Fruit fly (Drosophila melanogaster) whole organism, embryonic: ENCODE results near the gene Claspin.
A peak's percentile ranks its signal among the peaks of the same experiment; 100 is the strongest.

Experiments
- Abd-B ChIP-seq: fragments of 200-800 bp; sonication (Bioruptor generic); optimal IDR thresholded peaks from 2 replicates; lab custom pipeline; 2018; ENCODE audit warnings: missing biosample characterization, mild to moderate bottlenecking, missing genetic modification characterization, moderate library complexity
- BEAF-32 ChIP-seq: fragments of 200-800 bp; sonication (Bioruptor generic); optimal IDR thresholded peaks from 3 replicates; lab custom pipeline; 2017; ENCODE audit warnings: missing biosample characterization, missing genetic modification characterization, mild to moderate bottlenecking, moderate library complexity, missing genetic modification reagents
- CG12299 ChIP-seq: fragments of 200-800 bp; sonication (Bioruptor generic); optimal IDR thresholded peaks from 2 replicates; lab custom pipeline; 2018; ENCODE audit warnings: missing biosample characterization, mild to moderate bottlenecking, missing genetic modification characterization
- CG13624 ChIP-seq: fragments of 200-800 bp; sonication (Bioruptor generic); optimal IDR thresholded peaks from 2 replicates; lab custom pipeline; 2016; ENCODE audit warnings: missing biosample characterization, missing genetic modification characterization
- CG15011 ChIP-seq: fragments of 200-800 bp; sonication (Bioruptor generic); optimal IDR thresholded peaks from 3 replicates; lab custom pipeline; 2018; ENCODE audit warnings: missing biosample characterization, mild to moderate bottlenecking, missing genetic modification characterization
- CG15073 ChIP-seq: fragments of 200-800 bp; sonication (Bioruptor generic); optimal IDR thresholded peaks from 2 replicates; lab custom pipeline; 2016; ENCODE audit warnings: missing biosample characterization, missing genetic modification characterization
- CG15269 ChIP-seq: fragments of 200-800 bp; sonication (Bioruptor generic); optimal IDR thresholded peaks from 2 replicates; lab custom pipeline; 2018; ENCODE audit warnings: missing biosample characterization, mild to moderate bottlenecking, missing genetic modification characterization, moderate library complexity
- CG17361 ChIP-seq: fragments of 200-800 bp; sonication (Bioruptor generic); IDR thresholded peaks from 3 replicates; pipeline ENCODE4 v1.3.6; 2022; ENCODE audit warnings: missing biosample characterization, missing genetic modification characterization
- CG18262 ChIP-seq: fragments of 200-800 bp; optimal IDR thresholded peaks from 3 replicates; lab custom pipeline; 2019; ENCODE audit warnings: missing biosample characterization, mild to moderate bottlenecking, missing genetic modification characterization, moderate library complexity
- CG2202 ChIP-seq: fragments of 200-800 bp; sonication (Bioruptor generic); optimal IDR thresholded peaks from 2 replicates; lab custom pipeline; 2018; ENCODE audit warnings: missing biosample characterization, mild to moderate bottlenecking, missing genetic modification characterization
- CG4854 ChIP-seq: fragments of 200-800 bp; sonication (Bioruptor generic); optimal IDR thresholded peaks from 2 replicates; lab custom pipeline; 2016; ENCODE audit warnings: missing biosample characterization, missing genetic modification characterization, inconsistent platforms
- CG8290 ChIP-seq, 3 experiments: fragments of 200-800 bp; sonication (Bioruptor generic); optimal IDR thresholded peaks; 2 replicates each; lab custom pipeline; 2016 to 2019; ENCODE audit warnings: missing biosample characterization in 3 of 3, missing genetic modification characterization in 3 of 3, mild to moderate bottlenecking in 2 of 3, moderate library complexity in 1 of 3
- CG8478 ChIP-seq: fragments of >200 bp; optimal IDR thresholded peaks from 2 replicates; lab custom pipeline; 2018
- Chrac-16 ChIP-seq: fragments of 200-800 bp; sonication (Bioruptor generic); optimal IDR thresholded peaks from 3 replicates; lab custom pipeline; 2016; ENCODE audit warnings: missing biosample characterization, missing genetic modification characterization
- Deaf1 ChIP-seq: fragments of 200-800 bp; optimal IDR thresholded peaks from 3 replicates; lab custom pipeline; 2019; ENCODE audit warnings: missing biosample characterization, mild to moderate bottlenecking, missing genetic modification characterization, moderate library complexity
- Dip3 ChIP-seq: fragments of 200-800 bp; sonication (Bioruptor generic); optimal IDR thresholded peaks from 3 replicates; lab custom pipeline; 2016; ENCODE audit warnings: missing biosample characterization, missing genetic modification characterization
- E2f2 ChIP-seq: fragments of 200-800 bp; sonication (Bioruptor generic); IDR thresholded peaks from 2 replicates; pipeline ENCODE4 v1.3.6; 2022; ENCODE audit warnings: missing biosample characterization, missing genetic modification characterization
- HLHmδ ChIP-seq: fragments of 200-800 bp; sonication (Bioruptor generic); optimal IDR thresholded peaks from 2 replicates; lab custom pipeline; 2018; ENCODE audit warnings: missing biosample characterization, mild to moderate bottlenecking, missing genetic modification characterization, moderate library complexity
- HmgZ ChIP-seq: fragments of 200-800 bp; sonication (Bioruptor generic); optimal IDR thresholded peaks from 2 replicates; lab custom pipeline; 2018; ENCODE audit warnings: missing biosample characterization, mild to moderate bottlenecking, missing genetic modification characterization
- Hr78 ChIP-seq, 2 experiments: fragments of 200-800 bp in 1 of 2; fragments of >200 bp in 1 of 2; sonication (Bioruptor generic) in 1 of 2; optimal IDR thresholded peaks; 2 replicates each; lab custom pipeline; 2017 to 2019; ENCODE audit warnings: missing biosample characterization in 2 of 2, missing genetic modification characterization in 2 of 2, mild to moderate bottlenecking in 1 of 2, moderate library complexity in 1 of 2
- Hsf ChIP-seq: fragments of 200-800 bp; sonication (Bioruptor generic); optimal IDR thresholded peaks from 3 replicates; lab custom pipeline; 2016; ENCODE audit warnings: missing biosample characterization, missing genetic modification characterization
- MESR4 ChIP-seq: fragments of 200-800 bp; sonication (Bioruptor generic); optimal IDR thresholded peaks from 2 replicates; lab custom pipeline; 2018; ENCODE audit warnings: missing biosample characterization, mild to moderate bottlenecking, missing genetic modification characterization, moderate library complexity
- Rfx ChIP-seq: fragments of 200-800 bp; sonication (Bioruptor generic); IDR thresholded peaks from 2 replicates; pipeline ENCODE4 v1.3.6; 2022; ENCODE audit warnings: missing biosample characterization, missing genetic modification characterization
- Tbp ChIP-seq: fragments of >200 bp; optimal IDR thresholded peaks from 2 replicates; lab custom pipeline; 2018; ENCODE audit warnings: missing biosample characterization, missing genetic modification characterization
- Trl ChIP-seq, 3 experiments: fragments of >200 bp in 2 of 3; fragments of 200-800 bp in 1 of 3; sonication (Bioruptor generic) in 1 of 3; optimal IDR thresholded peaks; 2 replicates in 1 of 3; 3 replicates in 2 of 3; lab custom pipeline; 2016 to 2017; ENCODE audit warnings: missing biosample characterization in 1 of 3, missing genetic modification characterization in 1 of 3
- bcd ChIP-seq: fragments of 200-800 bp; sonication (Bioruptor generic); optimal IDR thresholded peaks from 2 replicates; lab custom pipeline; 2017; ENCODE audit warnings: missing biosample characterization, mild to moderate bottlenecking, missing genetic modification characterization
- bsh ChIP-seq, 2 experiments: fragments of 200-800 bp; sonication (Bioruptor generic); optimal IDR thresholded peaks; 2 replicates each; lab custom pipeline; 2017 to 2018; ENCODE audit warnings: mild to moderate bottlenecking in 2 of 2, missing biosample characterization in 2 of 2, missing genetic modification characterization in 2 of 2, moderate library complexity in 1 of 2
- chinmo ChIP-seq: fragments of 200-800 bp; sonication (Bioruptor generic); IDR thresholded peaks from 4 replicates; pipeline ENCODE4 v1.3.6; 2022; ENCODE audit warnings: missing biosample characterization, missing genetic modification characterization; ENCODE audit not compliant: partially characterized antibody
- en ChIP-seq: fragments of 200-800 bp; sonication (Bioruptor generic); optimal IDR thresholded peaks from 2 replicates; lab custom pipeline; 2016; ENCODE audit warnings: missing biosample characterization, missing genetic modification characterization
- eve ChIP-seq, 2 experiments: fragments of >200 bp; optimal IDR thresholded peaks; 2 replicates each; lab custom pipeline; 2017; ENCODE audit warnings: missing biosample characterization in 2 of 2, missing genetic modification characterization in 2 of 2
- gce ChIP-seq: fragments of 200-800 bp; sonication (Bioruptor generic); IDR thresholded peaks from 3 replicates; pipeline ENCODE4 v1.3.6; 2022; ENCODE audit warnings: missing biosample characterization, missing genetic modification characterization
- gro ChIP-seq: fragments of 200-800 bp; sonication (Bioruptor generic); optimal IDR thresholded peaks from 2 replicates; lab custom pipeline; 2016; ENCODE audit warnings: missing biosample characterization, missing genetic modification characterization
- gsb-n ChIP-seq: fragments of 200-800 bp; sonication (Bioruptor generic); optimal IDR thresholded peaks from 3 replicates; lab custom pipeline; 2018; ENCODE audit warnings: missing biosample characterization, mild to moderate bottlenecking, missing genetic modification characterization
- kay ChIP-seq: fragments of 200-800 bp; sonication (Bioruptor generic); optimal IDR thresholded peaks from 2 replicates; lab custom pipeline; 2016; ENCODE audit warnings: missing biosample characterization, missing genetic modification characterization
- kni ChIP-seq: fragments of 200-800 bp; sonication (Bioruptor generic); optimal IDR thresholded peaks from 3 replicates; lab custom pipeline; 2017; ENCODE audit warnings: mild to moderate bottlenecking, missing biosample characterization, missing genetic modification reagents, missing genetic modification characterization
- lmd ChIP-seq: fragments of 200-800 bp; sonication (Bioruptor generic); IDR thresholded peaks from 2 replicates; pipeline ENCODE4 v1.3.6; 2022; ENCODE audit warnings: missing biosample characterization, missing genetic modification characterization
- mam ChIP-seq: fragments of 200-800 bp; sonication (Bioruptor generic); optimal IDR thresholded peaks from 3 replicates; lab custom pipeline; 2016; ENCODE audit warnings: missing biosample characterization, missing genetic modification characterization
- pb ChIP-seq: fragments of 200-800 bp; sonication (Bioruptor generic); optimal IDR thresholded peaks from 3 replicates; lab custom pipeline; 2016; ENCODE audit warnings: missing biosample characterization, missing genetic modification characterization
- prd ChIP-seq, 3 experiments: fragments of >200 bp in 2 of 3; fragments of 200-800 bp in 1 of 3; sonication (Bioruptor generic) in 1 of 3; optimal IDR thresholded peaks in 2 of 3; IDR thresholded peaks in 1 of 3; 2 replicates in 2 of 3; 3 replicates in 1 of 3; pipeline versions ENCODE4 v1.3.6 to Lab custom; 2017 to 2022; ENCODE audit warnings: missing biosample characterization in 1 of 3, missing genetic modification characterization in 1 of 3
- sens-2 ChIP-seq: fragments of 200-800 bp; sonication (Bioruptor generic); IDR thresholded peaks from 2 replicates; pipeline ENCODE4 v1.3.6; 2022; ENCODE audit warnings: missing biosample characterization, missing genetic modification characterization
- stwl ChIP-seq: fragments of 200-800 bp; sonication (Bioruptor generic); optimal IDR thresholded peaks from 3 replicates; lab custom pipeline; 2018; ENCODE audit warnings: missing biosample characterization, mild to moderate bottlenecking, missing genetic modification characterization, moderate library complexity
- sug ChIP-seq: fragments of 200-800 bp; optimal IDR thresholded peaks from 2 replicates; lab custom pipeline; 2019; ENCODE audit warnings: missing biosample characterization, mild to moderate bottlenecking, missing genetic modification characterization, moderate library complexity
- tup ChIP-seq: fragments of 200-800 bp; sonication (Bioruptor generic); optimal IDR thresholded peaks from 2 replicates; lab custom pipeline; 2016; ENCODE audit warnings: missing biosample characterization, mild to moderate bottlenecking, missing genetic modification characterization, moderate library complexity
- twi ChIP-seq: fragments of 200-800 bp; optimal IDR thresholded peaks from 2 replicates; lab custom pipeline; 2019; ENCODE audit warnings: missing biosample characterization, mild to moderate bottlenecking, missing genetic modification characterization, moderate library complexity
- vnd ChIP-seq: fragments of 200-800 bp; sonication (Bioruptor generic); IDR thresholded peaks from 3 replicates; pipeline ENCODE4 v1.3.6; 2022; ENCODE audit warnings: missing biosample characterization, missing genetic modification characterization; ENCODE audit not compliant: partially characterized antibody
- wor ChIP-seq: fragments of 200-800 bp; sonication (Bioruptor generic); IDR thresholded peaks from 2 replicates; pipeline ENCODE4 v1.3.6; 2022; ENCODE audit warnings: missing biosample characterization, missing genetic modification characterization

Gene Claspin

dm6 chr3L:4288591-4289056 is 24.7 kb upstream of the Claspin start, which contains the start of gene Hexo1 (continued):
- no peak for TF ChIP-seq wor
- TF ChIP-seq kni (GFP tag; lab: Kevin White, UChicago): peak; percentile 11
- TF ChIP-seq Hr78 (GFP tag; optimal IDR thresholded peaks at IDR 0.05; lab: Kevin White, UChicago): peak in 1 of 2 experiments; percentile 15
- peak; percentile 55 for TF ChIP-seq HmgZ (tag; lab: Kevin White, UChicago)
- TF ChIP-seq, all 482 proteins: peak for 86

dm6 chr3L:4292120-4292697 is 21.1 kb upstream of the Claspin start, which contains the start of the genes CG15012 and Fdx2:
Gene CG15012 (minus strand): TSS chr3L:4292246.
Gene Fdx2 (plus strand): TSS chr3L:4292482.
- TF ChIP-seq E2f2 (peak; percentile 54), CG4854 (GFP tag; lab: Kevin White, UChicago) (peak; percentile 20), Hsf (GFP tag; lab: Kevin White, UChicago) (peak; percentile 34), twi (tag; lab: Kevin White, UChicago) (peak; percentile 7), eve (GFP tag; optimal IDR thresholded peaks at IDR 0.05; lab: Kevin White, UChicago) (no peak), kay (GFP tag; lab: Kevin White, UChicago) (peak; percentile 28), stwl (peak; percentile 97), CG8478 (no peak), gsb-n (no peak), Deaf1 (tag; lab: Kevin White, UChicago) (peak; percentile 3), Chrac-16 (GFP tag; lab: Kevin White, UChicago) (peak; percentile 1), chinmo (GFP tag; lab: Robert Waterston, UW) (0 out of 4 replicates have a peak, but pooled peaks have one; percentile 36), pb (GFP tag; lab: Kevin White, UChicago) (no peak), CG2202 (tag; lab: Kevin White, UChicago) (no peak), MESR4 (peak; percentile 84), bsh (GFP tag; optimal IDR thresholded peaks at IDR 0.05; lab: Kevin White, UChicago) (peak in 1 of 2 experiments; percentile 1), CG17361 (peak; percentile 54; the same call in 2 of the 3 replicates), gro (GFP tag; lab: Kevin White, UChicago) (peak; percentile 46), tup (no peak), CG13624 (GFP tag; lab: Kevin White, UChicago) (peak; percentile 48), CG15269 (tag; lab: Kevin White, UChicago) (no peak), prd (optimal IDR thresholded peaks at IDR 0.05; lab: Kevin White, UChicago) (no peak), prd (GFP tag; IDR thresholded peaks at IDR 0.05; lab: Robert Waterston, UW) (peak; percentile 27; the same call in 1 of the 3 replicates), Trl (optimal IDR thresholded peaks at IDR 0.05; lab: Kevin White, UChicago) (no peak), Trl (GFP tag; optimal IDR thresholded peaks at IDR 0.05; lab: Kevin White, UChicago) (no peak), en (GFP tag; lab: Kevin White, UChicago) (no peak), CG12299 (tag; lab: Kevin White, UChicago) (peak; percentile 15), BEAF-32 (peak; percentile 46), sug (peak; percentile 27), HLHmδ (GFP tag; lab: Kevin White, UChicago) (no peak), Rfx (GFP tag; lab: Robert Waterston, UW) (0 out of 2 replicates have a peak, but pooled peaks have one; percentile 23), bcd (GFP tag; lab: Kevin White, UChicago) (no peak), gce (no peak), CG8290 (GFP tag; optimal IDR thresholded peaks at IDR 0.05; lab: Kevin White, UChicago) (peak; percentile 23), CG8290 (tag; optimal IDR thresholded peaks at IDR 0.05; lab: Kevin White, UChicago) (peak in 1 of 2 experiments; percentile 41), CG18262 (tag; lab: Kevin White, UChicago) (peak; percentile 40), CG15011 (no peak), Abd-B (GFP tag; lab: Kevin White, UChicago) (peak; percentile 22), Dip3 (GFP tag; lab: Kevin White, UChicago) (peak; percentile 23), sens-2 (GFP tag; lab: Robert Waterston, UW) (no peak), vnd (no peak), lmd (GFP tag; lab: Robert Waterston, UW) (no peak), CG15073 (no peak), mam (GFP tag; lab: Kevin White, UChicago) (peak; percentile 46), Tbp (GFP tag; lab: Kevin White, UChicago) (no peak)
